Worm (Caenorhabditis elegans) whole organism, dauer: ENCODE results near the gene famk-1.

Source experiments
- unc-62 ChIP-seq: sonication (generic microtip); optimal IDR thresholded peaks from 2 replicates; lab custom pipeline; 2017; ENCODE audit warnings: missing biosample characterization, missing genetic modification reagents, missing genetic modification characterization

famk-1 gene

DNA sequence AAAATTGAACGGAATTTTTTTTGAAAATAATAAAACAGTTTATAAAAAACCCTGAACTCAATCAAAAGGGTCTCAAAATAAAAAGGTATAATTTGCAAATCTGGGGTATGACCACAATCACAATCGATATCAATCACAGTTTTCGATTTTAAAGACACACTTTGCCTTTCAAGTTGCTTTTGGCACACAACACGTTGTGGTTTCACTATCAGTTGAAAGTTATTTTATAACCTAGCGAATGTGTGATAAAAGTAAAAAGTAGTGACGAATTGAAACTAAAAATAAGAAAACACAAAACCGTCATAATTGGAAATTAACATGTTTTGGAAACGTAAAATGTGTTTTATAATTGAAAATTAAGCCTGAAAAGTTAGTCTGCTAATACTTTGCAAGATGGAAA, 45.4 kb downstream of the famk-1 start:
- TF ChIP-seq unc-62 (GFP tag; lab: Kevin White, UChicago) = no peak

DNA sequence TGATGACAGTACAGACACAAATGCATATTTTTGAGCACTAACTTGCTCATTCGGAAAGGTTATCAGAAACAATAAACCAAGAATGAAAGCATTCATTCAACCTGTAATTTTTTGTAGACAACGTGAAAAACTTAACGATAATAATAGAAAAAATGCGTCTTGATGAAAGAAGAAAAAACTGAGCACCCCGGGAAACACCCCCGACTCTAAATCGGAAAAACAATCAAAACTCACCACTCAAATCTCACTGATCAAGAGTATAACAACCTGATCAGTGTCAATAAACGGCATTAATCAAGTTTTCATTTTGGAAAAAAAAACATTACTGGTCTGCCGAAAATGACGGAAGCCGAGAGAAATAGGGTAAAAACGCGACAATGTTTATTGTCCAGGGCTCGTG, 46.9 kb downstream of the famk-1 start, which contains the start of gene T10B10.8:
TSS of gene T10B10.8 (minus strand) at position 101 of the 400 bp plus-strand sequence.
- no peak for TF ChIP-seq unc-62 (GFP tag; lab: Kevin White, UChicago)

DNA sequence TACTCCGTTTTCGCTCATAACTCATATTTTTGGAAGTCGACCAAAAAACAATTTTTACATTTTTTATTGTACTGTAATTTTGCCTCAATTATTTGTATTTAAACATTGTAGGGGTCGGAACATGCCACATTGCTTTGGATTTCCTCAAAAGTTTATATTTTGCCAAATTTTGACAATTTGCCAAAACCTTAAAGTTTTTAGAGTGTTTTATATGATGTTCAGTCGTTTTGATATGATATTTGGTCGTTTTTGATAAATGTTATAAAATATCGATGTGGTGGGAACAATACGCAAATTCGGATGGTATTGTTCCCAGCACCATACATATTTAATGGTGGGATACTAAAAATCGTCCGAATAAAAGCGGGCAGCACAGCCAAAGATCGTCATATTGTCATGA, 49.0 kb downstream of the famk-1 start, which contains the start of gene T10B10.9:
TSS of gene T10B10.9 (plus strand) at position 301 of the 400 bp plus-strand sequence.
- TF ChIP-seq unc-62 (GFP tag; lab: Kevin White, UChicago) = no peak

DNA sequence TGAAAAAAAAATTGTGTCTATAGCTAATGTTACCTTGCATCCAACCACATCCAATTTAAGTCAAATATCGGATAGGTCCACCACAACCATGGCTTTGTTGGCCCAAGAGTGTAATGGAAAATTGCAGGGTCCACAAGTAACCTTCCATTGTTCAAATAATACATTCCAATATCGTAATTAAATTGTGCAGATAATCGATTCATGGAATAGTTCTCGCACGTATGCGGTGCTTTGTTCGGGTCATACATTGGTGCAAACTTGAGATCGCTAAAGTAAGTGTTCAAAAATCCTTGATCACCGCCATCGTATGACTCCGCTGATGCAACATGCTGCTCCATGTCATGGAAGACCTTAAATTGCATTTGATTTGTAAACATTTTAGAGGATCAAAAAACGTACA, 49.9 kb downstream of the famk-1 start:
- no peak for TF ChIP-seq unc-62 (GFP tag; lab: Kevin White, UChicago)

DNA sequence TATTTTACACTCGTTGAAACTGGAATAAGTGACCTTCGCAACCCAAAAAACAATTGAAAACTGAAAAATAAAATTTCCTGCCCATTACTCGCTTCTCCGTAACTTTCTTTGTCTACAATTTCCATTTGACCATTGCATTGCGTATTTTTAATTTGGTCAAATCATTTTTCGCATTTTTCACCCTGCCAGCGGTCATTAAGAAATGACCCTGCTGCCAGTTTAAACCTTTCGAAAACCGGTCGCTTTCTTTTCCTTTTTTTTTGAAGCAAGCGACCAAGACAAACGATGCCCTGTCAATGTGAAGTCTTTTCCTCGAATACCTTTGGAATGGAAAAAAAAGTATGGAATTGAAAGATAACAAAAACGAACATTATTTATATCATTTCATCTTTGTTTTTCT, 52.1 kb downstream of the famk-1 start:
- TF ChIP-seq unc-62 (GFP tag; lab: Kevin White, UChicago) = no peak

DNA sequence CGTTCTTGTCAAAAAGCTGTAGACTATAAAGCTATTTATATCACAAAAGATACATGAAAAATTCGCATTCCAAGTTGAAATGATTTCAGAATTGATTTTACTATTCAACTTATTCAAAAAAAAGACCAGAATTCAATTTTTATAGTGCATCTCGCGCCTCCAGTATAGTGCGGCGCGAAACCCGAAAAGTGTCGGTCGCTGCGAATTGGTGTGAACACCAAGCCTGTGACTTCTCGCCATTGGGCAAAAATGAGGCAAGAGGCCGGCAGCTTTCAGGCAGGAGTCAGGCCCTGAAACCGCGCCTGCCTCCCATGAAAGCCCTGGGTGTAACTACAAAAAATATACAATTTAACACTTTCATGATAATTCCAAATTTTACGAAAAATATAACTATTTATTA, 53.7 kb downstream of the famk-1 start:
- TF ChIP-seq unc-62 (GFP tag; lab: Kevin White, UChicago) = no peak
